Worm (Caenorhabditis elegans) whole organism, midembryonic: ENCODE results near the gene col-126.

Source experiments
- cog-1 ChIP-seq: sonication (generic microtip); optimal IDR thresholded peaks from 2 replicates; lab custom pipeline; 2016; ENCODE audit warnings: missing genetic modification characterization, missing compliant biosample characterization
- flt-1 ChIP-seq: fragments of 200-800 bp; sonication (Bioruptor generic); IDR thresholded peaks from 2 replicates; pipeline ENCODE4 v1.3.6; 2022; ENCODE audit warnings: missing genetic modification characterization, missing compliant biosample characterization
- klf-2 ChIP-seq: fragments of 200-800 bp; sonication (Bioruptor generic); conservative IDR thresholded peaks from 2 replicates; pipeline ENCODE4 v1.3.6; 2022; ENCODE audit warnings: missing genetic modification reagents, missing genetic modification characterization, missing compliant biosample characterization
- med-1 ChIP-seq: sonication (generic microtip); optimal IDR thresholded peaks from 2 replicates; lab custom pipeline; 2017; ENCODE audit warnings: missing genetic modification characterization, mild to moderate bottlenecking, missing compliant biosample characterization, antibody characterized with exemption, missing genetic modification reagents; ENCODE audit not compliant: insufficient read depth
- ref-1 ChIP-seq: fragments of 200-800 bp; sonication (Bioruptor generic); conservative IDR thresholded peaks from 2 replicates; pipeline ENCODE4 v1.3.6; 2022; ENCODE audit warnings: missing genetic modification reagents, missing genetic modification characterization, missing compliant biosample characterization
- tab-1 ChIP-seq: fragments of 200-800 bp; sonication (Bioruptor generic); IDR thresholded peaks from 2 replicates; pipeline ENCODE4 v1.3.6; 2022; ENCODE audit warnings: missing genetic modification characterization, missing compliant biosample characterization
- ztf-23 ChIP-seq: fragments of 200-800 bp; sonication (Bioruptor generic); IDR thresholded peaks from 2 replicates; pipeline ENCODE4 v1.3.6; 2022; ENCODE audit warnings: missing genetic modification reagents, missing genetic modification characterization, missing compliant biosample characterization

- no peak for TF ChIP-seq tab-1 (GFP tag; lab: Robert Waterston, UW)
- TF ChIP-seq ztf-23 (GFP tag; lab: Robert Waterston, UW), result no peak
- no peak for TF ChIP-seq flt-1
- TF ChIP-seq med-1 (GFP tag; lab: Kevin White, UChicago), result no peak
- no peak for TF ChIP-seq ref-1 (GFP tag; lab: Robert Waterston, UW)
- no peak for TF ChIP-seq klf-2
- no peak for TF ChIP-seq cog-1 (tag; lab: Kevin White, UChicago)
These were observed 43.3 kb downstream of the col-126 start, which contains the start of gene B0035.13 for ce11 chrIV:11306548-11306947.
